Worm (Caenorhabditis elegans) whole organism, L4/young adult: ENCODE results near the gene grl-11.

Source experiments
- W03F9.2 ChIP-seq: fragments of 150-350 bp; optimal IDR thresholded peaks from 2 replicates; lab custom pipeline; 2014; ENCODE audit warnings: missing biosample characterization, missing genetic modification characterization
- dao-5 ChIP-seq: sonication (generic microtip); optimal IDR thresholded peaks from 2 replicates; lab custom pipeline; 2016; ENCODE audit warnings: missing genotype, missing genetic modification characterization, moderate library complexity, missing compliant biosample characterization
- him-1 ChIP-seq: sonication (generic microtip); optimal IDR thresholded peaks from 2 replicates; lab custom pipeline; 2016; ENCODE audit warnings: missing genotype, missing genetic modification reagents, missing genetic modification characterization, missing compliant biosample characterization

The grl-11 gene

ce11 chrIII:9118314-9118850 is at the start of gene grl-11:
Gene grl-11, minus strand, starts transcription at chrIII:9118364.
- TF ChIP-seq him-1 (tag; lab: Kevin White, UChicago) (no peak), dao-5 (tag; lab: Kevin White, UChicago) (no peak), W03F9.2 (tag; lab: Kevin White, UChicago) (no peak)

ce11 chrIII:9162634-9163118 is 44.5 kb upstream of the grl-11 start, which contains the start of gene dgk-3:
Gene dgk-3, plus strand, starts transcription at chrIII:9163068.
- TF ChIP-seq dao-5 (tag; lab: Kevin White, UChicago), result no peak
- TF ChIP-seq W03F9.2 (tag; lab: Kevin White, UChicago), result no peak

- TF ChIP-seq him-1 (tag; lab: Kevin White, UChicago) (no peak), W03F9.2 (tag; lab: Kevin White, UChicago) (no peak), dao-5 (tag; lab: Kevin White, UChicago) (no peak)
Measured at ce11 chrIII:9161553-9161952, 43.4 kb upstream of the grl-11 start, which contains the start of gene ptr-9. Gene ptr-9, minus strand, starts transcription at chrIII:9161653.

- TF ChIP-seq him-1 (tag; lab: Kevin White, UChicago), result no peak
- no peak for TF ChIP-seq dao-5 (tag; lab: Kevin White, UChicago)
- no peak for TF ChIP-seq W03F9.2 (tag; lab: Kevin White, UChicago)
Measured at ce11 chrIII:9154766-9155165, 36.6 kb upstream of the grl-11 start, which contains the start of gene irld-34. Gene irld-34, plus strand, starts transcription at chrIII:9155066.

ce11 chrIII:9153809-9154208 is 35.6 kb upstream of the grl-11 start, which contains the start of gene nhl-1:
Gene nhl-1, minus strand, starts transcription at chrIII:9153909.
- TF ChIP-seq dao-5 (tag; lab: Kevin White, UChicago), result no peak
- no peak for TF ChIP-seq him-1 (tag; lab: Kevin White, UChicago)
- TF ChIP-seq W03F9.2 (tag; lab: Kevin White, UChicago), result no peak

ce11 chrIII:9152950-9153349 is 34.8 kb upstream of the grl-11 start:
- TF ChIP-seq him-1 (tag; lab: Kevin White, UChicago) (no peak), W03F9.2 (tag; lab: Kevin White, UChicago) (no peak), dao-5 (tag; lab: Kevin White, UChicago) (no peak)

- TF ChIP-seq W03F9.2 (tag; lab: Kevin White, UChicago) (no peak), him-1 (tag; lab: Kevin White, UChicago) (no peak), dao-5 (tag; lab: Kevin White, UChicago) (no peak)
Measured at ce11 chrIII:9151782-9152181, 33.6 kb upstream of the grl-11 start.

- no peak for TF ChIP-seq him-1 (tag; lab: Kevin White, UChicago)
- no peak for TF ChIP-seq dao-5 (tag; lab: Kevin White, UChicago)
- TF ChIP-seq W03F9.2 (tag; lab: Kevin White, UChicago), result no peak
Measured at ce11 chrIII:9149132-9149531, 31.0 kb upstream of the grl-11 start.

ce11 chrIII:9145765-9146164 is 27.6 kb upstream of the grl-11 start, which contains the start of gene ZK512.8:
Gene ZK512.8, plus strand, starts transcription at chrIII:9146065.
- TF ChIP-seq him-1 (tag; lab: Kevin White, UChicago), result no peak

- peak; percentile 65 for TF ChIP-seq W03F9.2 (tag; lab: Kevin White, UChicago)
- no peak for TF ChIP-seq dao-5 (tag; lab: Kevin White, UChicago)
Measured at ce11 chrIII:9144744-9145390, 26.7 kb upstream of the grl-11 start, which contains the start of the genes ZK512.2 and ZK512.4. Gene ZK512.2, minus strand, starts transcription at chrIII:9144794. Gene ZK512.4, plus strand, starts transcription at chrIII:9145340.

- TF ChIP-seq him-1 (tag; lab: Kevin White, UChicago), result no peak
- no peak for TF ChIP-seq dao-5 (tag; lab: Kevin White, UChicago)
- TF ChIP-seq W03F9.2 (tag; lab: Kevin White, UChicago), result no peak
Measured at ce11 chrIII:9143911-9144310, 25.7 kb upstream of the grl-11 start, which contains the start of gene ZK512.11. Gene ZK512.11, plus strand, starts transcription at chrIII:9144211.

- TF ChIP-seq him-1 (tag; lab: Kevin White, UChicago) (no peak), W03F9.2 (tag; lab: Kevin White, UChicago) (no peak), dao-5 (tag; lab: Kevin White, UChicago) (no peak)
Measured at ce11 chrIII:9138601-9139000, 20.4 kb upstream of the grl-11 start, which contains the start of gene ZK512.7. Gene ZK512.7, minus strand, starts transcription at chrIII:9138701.

- TF ChIP-seq him-1 (tag; lab: Kevin White, UChicago) (no peak), W03F9.2 (tag; lab: Kevin White, UChicago) (no peak), dao-5 (tag; lab: Kevin White, UChicago) (no peak)
Measured at ce11 chrIII:9136587-9136986, 18.4 kb upstream of the grl-11 start, which contains the start of gene eat-4. Gene eat-4, plus strand, starts transcription at chrIII:9136887.
